Fruit fly (Drosophila melanogaster) whole organism, wandering third instar larva: ENCODE data around the gene CG17294.

Source experiments
- Abd-B ChIP-seq: fragments of >200 bp; optimal IDR thresholded peaks from 2 replicates; lab custom pipeline; 2017; ENCODE audit warnings: missing biosample characterization, missing genetic modification characterization
- CG32264 ChIP-seq: fragments of 200-800 bp; sonication (Bioruptor generic); optimal IDR thresholded peaks from 2 replicates; lab custom pipeline; 2016; ENCODE audit warnings: missing biosample characterization, missing genetic modification characterization
- CG9705 ChIP-seq: fragments of 200-800 bp; sonication (Bioruptor generic); optimal IDR thresholded peaks from 2 replicates; lab custom pipeline; 2018; ENCODE audit warnings: missing biosample characterization, mild to moderate bottlenecking, missing genetic modification characterization
- CrebA ChIP-seq: fragments of 200-800 bp; sonication (Bioruptor generic); optimal IDR thresholded peaks from 2 replicates; lab custom pipeline; 2016; ENCODE audit warnings: missing biosample characterization, mild to moderate bottlenecking, missing genetic modification characterization, borderline replicate concordance
- Dfd ChIP-seq: fragments of >200 bp; optimal IDR thresholded peaks from 2 replicates; lab custom pipeline; 2017; ENCODE audit warnings: missing biosample characterization, missing genetic modification characterization
- Dif ChIP-seq: fragments of 200-275, 200-300 bp; sonication (Bioruptor generic); optimal IDR thresholded peaks from 2 replicates; lab custom pipeline; 2018; ENCODE audit warnings: missing biosample characterization, missing genetic modification characterization; ENCODE audit not compliant: partially characterized antibody
- GATAd ChIP-seq: sonication (Bioruptor generic); optimal IDR thresholded peaks from 2 replicates; lab custom pipeline; 2016; ENCODE audit warnings: missing biosample characterization, missing genetic modification characterization
- HLH106 ChIP-seq: fragments of 200-800 bp; optimal IDR thresholded peaks from 3 replicates; lab custom pipeline; 2019; ENCODE audit warnings: missing biosample characterization, mild to moderate bottlenecking, missing genetic modification characterization, moderate library complexity
- Hnf4 ChIP-seq: fragments of 200-800 bp; sonication (Bioruptor generic); optimal IDR thresholded peaks from 2 replicates; lab custom pipeline; 2016; ENCODE audit warnings: missing biosample characterization, mild to moderate bottlenecking, missing genetic modification characterization
- Hr78 ChIP-seq: fragments of >200 bp; optimal IDR thresholded peaks from 2 replicates; lab custom pipeline; 2017; ENCODE audit warnings: missing biosample characterization, missing genetic modification characterization
- Hr83 ChIP-seq: fragments of 200-300 bp; sonication (Bioruptor generic); optimal IDR thresholded peaks from 2 replicates; lab custom pipeline; 2016; ENCODE audit warnings: missing biosample characterization, mild to moderate bottlenecking, missing genetic modification characterization, moderate library complexity; ENCODE audit not compliant: poor library complexity, severe bottlenecking
- Jra ChIP-seq: sonication (Bioruptor generic); optimal IDR thresholded peaks from 2 replicates; lab custom pipeline; 2016; ENCODE audit warnings: missing biosample characterization, missing genetic modification characterization
- Mio ChIP-seq: sonication (Bioruptor generic); optimal IDR thresholded peaks from 2 replicates; lab custom pipeline; 2016; ENCODE audit warnings: missing biosample characterization, missing genetic modification characterization
- Myc ChIP-seq: fragments of >200 bp; optimal IDR thresholded peaks from 2 replicates; lab custom pipeline; 2017
- N ChIP-seq: fragments of >200 bp; optimal IDR thresholded peaks from 2 replicates; lab custom pipeline; 2018; ENCODE audit warnings: missing biosample characterization, missing external identifiers, missing genetic modification characterization
- OdsH ChIP-seq: fragments of 200-800 bp; sonication (Bioruptor generic); optimal IDR thresholded peaks from 2 replicates; lab custom pipeline; 2016; ENCODE audit warnings: missing biosample characterization, mild to moderate bottlenecking, missing genetic modification characterization
- Rel ChIP-seq, 2 experiments: fragments of 200-800 bp; sonication (Bioruptor generic) in 1 of 2; optimal IDR thresholded peaks; 2 replicates in 1 of 2; 3 replicates in 1 of 2; lab custom pipeline; 2016 to 2019; ENCODE audit warnings: mild to moderate bottlenecking in 2 of 2, missing biosample characterization in 2 of 2, missing genetic modification characterization in 2 of 2, moderate library complexity in 1 of 2
- Sp1 ChIP-seq: fragments of 200-800 bp; sonication (Bioruptor generic); optimal IDR thresholded peaks from 3 replicates; lab custom pipeline; 2019; ENCODE audit warnings: missing biosample characterization, mild to moderate bottlenecking, missing genetic modification characterization, moderate library complexity
- Vsx2 ChIP-seq: fragments of 200-300, 225-300 bp; sonication (Bioruptor generic); optimal IDR thresholded peaks from 2 replicates; lab custom pipeline; 2018; ENCODE audit warnings: missing biosample characterization, missing genetic modification characterization; ENCODE audit not compliant: partially characterized antibody
- br ChIP-seq: fragments of 200-800 bp; sonication (Bioruptor generic); optimal IDR thresholded peaks from 2 replicates; lab custom pipeline; 2016; ENCODE audit warnings: missing biosample characterization, missing genetic modification characterization
- brk ChIP-seq: fragments of 200-800 bp; sonication (Bioruptor generic); optimal IDR thresholded peaks from 2 replicates; lab custom pipeline; 2016; ENCODE audit warnings: missing biosample characterization, mild to moderate bottlenecking, missing genetic modification characterization
- dl ChIP-seq, 2 experiments: fragments of 175-275, 200-275 bp in 1 of 2; fragments of 200-275 bp in 1 of 2; sonication (Bioruptor generic); optimal IDR thresholded peaks; lab custom pipeline; 2018; ENCODE audit warnings: mild to moderate bottlenecking in 2 of 2, missing biosample characterization in 2 of 2, missing genetic modification characterization in 2 of 2, moderate library complexity in 2 of 2; ENCODE audit not compliant: partially characterized antibody in 2 of 2, insufficient read depth in 1 of 2
- dmrt93B ChIP-seq: fragments of 200-800 bp; sonication (Bioruptor generic); optimal IDR thresholded peaks from 2 replicates; lab custom pipeline; 2018; ENCODE audit warnings: missing biosample characterization, mild to moderate bottlenecking, missing genetic modification characterization
- dsf ChIP-seq: sonication (Bioruptor generic); optimal IDR thresholded peaks from 2 replicates; lab custom pipeline; 2016; ENCODE audit warnings: missing biosample characterization, missing genetic modification characterization, borderline replicate concordance
- ey ChIP-seq: fragments of 200-800 bp; sonication (Bioruptor generic); optimal IDR thresholded peaks from 2 replicates; lab custom pipeline; 2016; ENCODE audit warnings: missing biosample characterization, missing genetic modification characterization
- foxo ChIP-seq, 2 experiments: fragments of 200-800 bp; sonication (Bioruptor generic); optimal IDR thresholded peaks; 2 replicates in 1 of 2; 3 replicates in 1 of 2; lab custom pipeline; 2016 to 2017; ENCODE audit warnings: missing biosample characterization in 2 of 2, missing genetic modification characterization in 2 of 2
- fru ChIP-seq: fragments of 200-800 bp; sonication (Bioruptor generic); optimal IDR thresholded peaks from 3 replicates; lab custom pipeline; 2016; ENCODE audit warnings: missing biosample characterization, mild to moderate bottlenecking, missing genetic modification characterization
- h ChIP-seq: fragments of 200-800 bp; sonication (Bioruptor generic); optimal IDR thresholded peaks from 3 replicates; lab custom pipeline; 2016; ENCODE audit warnings: missing biosample characterization, mild to moderate bottlenecking, missing genetic modification characterization
- jim ChIP-seq: fragments of 175-275, 200-325 bp; sonication (Bioruptor generic); optimal IDR thresholded peaks from 2 replicates; lab custom pipeline; 2016; ENCODE audit warnings: missing biosample characterization, mild to moderate bottlenecking, missing genetic modification characterization
- lola ChIP-seq: fragments of >200 bp; optimal IDR thresholded peaks from 2 replicates; lab custom pipeline; 2017; ENCODE audit warnings: missing biosample characterization, missing genetic modification characterization
- pan ChIP-seq: fragments of >200 bp; optimal IDR thresholded peaks from 2 replicates; lab custom pipeline; 2017
- psq ChIP-seq: fragments of 200-800 bp; sonication (Bioruptor generic); optimal IDR thresholded peaks from 3 replicates; lab custom pipeline; 2017; ENCODE audit warnings: missing biosample characterization, mild to moderate bottlenecking, missing genetic modification characterization, moderate library complexity
- rgr ChIP-seq: fragments of 200-800 bp; sonication (Bioruptor generic); optimal IDR thresholded peaks from 3 replicates; lab custom pipeline; 2016; ENCODE audit warnings: missing biosample characterization, mild to moderate bottlenecking, missing genetic modification characterization
- sage ChIP-seq: fragments of 200-800 bp; sonication (Bioruptor generic); optimal IDR thresholded peaks from 2 replicates; lab custom pipeline; 2016; ENCODE audit warnings: missing biosample characterization, mild to moderate bottlenecking, missing genetic modification characterization
- sv ChIP-seq: fragments of 200-800 bp; sonication (Bioruptor generic); optimal IDR thresholded peaks from 3 replicates; lab custom pipeline; 2016; ENCODE audit warnings: missing biosample characterization, missing genetic modification characterization
- tai ChIP-seq: sonication (Bioruptor generic); optimal IDR thresholded peaks from 2 replicates; lab custom pipeline; 2016; ENCODE audit warnings: missing biosample characterization, missing genetic modification characterization
- usp ChIP-seq: fragments of >200 bp; optimal IDR thresholded peaks from 2 replicates; lab custom pipeline; 2017; ENCODE audit warnings: missing biosample characterization, missing genetic modification characterization
- woc ChIP-seq: sonication (Bioruptor generic); optimal IDR thresholded peaks from 2 replicates; lab custom pipeline; 2016; ENCODE audit warnings: missing biosample characterization, mild to moderate bottlenecking, missing genetic modification characterization

CG17294 gene

DNA sequence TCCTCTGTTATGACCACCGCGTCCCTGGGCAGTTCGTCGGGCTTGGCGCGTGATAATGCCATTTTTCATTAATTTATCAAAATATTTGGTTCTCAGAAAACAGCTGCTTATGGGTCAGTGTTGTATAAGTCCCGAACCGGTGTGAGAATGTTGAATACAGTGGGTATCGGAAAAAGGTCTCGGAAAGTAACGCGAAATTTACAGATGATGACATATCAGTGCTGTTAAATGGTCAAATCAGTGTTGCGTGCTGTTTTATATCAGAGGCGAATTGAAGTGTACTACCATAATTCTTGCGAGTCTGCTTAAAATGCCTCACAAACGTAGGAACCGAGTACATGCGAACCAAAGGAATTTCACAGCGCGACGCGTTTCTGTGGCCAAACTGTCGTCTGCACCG, 5.8 kb downstream of the CG17294 start, which contains the start of the genes CG13392 and Rcd4:
Gene CG13392 (minus strand): TSS at position 162 of the 400 bp plus-strand sequence.
Gene Rcd4 (plus strand): TSS at position 216 of the 400 bp plus-strand sequence.
- TF ChIP-seq dl (GFP tag; optimal IDR thresholded peaks at IDR 0.05; lab: Kevin White, UChicago; ENCODE audit: insufficient read depth in 1 of 2, partially characterized antibody in 2 of 2) (no peak), CrebA (GFP tag; lab: Kevin White, UChicago) (no peak), fru (GFP tag; lab: Kevin White, UChicago) (peak; percentile 90), woc (GFP tag; lab: Kevin White, UChicago) (peak; percentile 45), tai (no peak), usp (GFP tag; lab: Kevin White, UChicago) (no peak), brk (peak; percentile 84), Vsx2 (GFP tag; lab: Kevin White, UChicago) (no peak), dmrt93B (GFP tag; lab: Kevin White, UChicago) (peak; percentile 26), Mio (GFP tag; lab: Kevin White, UChicago) (peak; percentile 23), Hnf4 (GFP tag; lab: Kevin White, UChicago) (peak; percentile 92), pan (lab: Kevin White, UChicago) (no peak), Abd-B (GFP tag; lab: Kevin White, UChicago) (no peak), Jra (GFP tag; lab: Kevin White, UChicago) (peak; percentile 83), jim (peak; percentile 36), lola (GFP tag; lab: Kevin White, UChicago) (no peak), psq (GFP tag; lab: Kevin White, UChicago) (peak; percentile 70), foxo (GFP tag; optimal IDR thresholded peaks at IDR 0.05; lab: Kevin White, UChicago) (peak; percentile 24 to 88), ey (GFP tag; lab: Kevin White, UChicago) (peak; percentile 73), Myc (peak; percentile 46), GATAd (GFP tag; lab: Kevin White, UChicago) (no peak), Dif (GFP tag; lab: Kevin White, UChicago) (no peak), OdsH (GFP tag; lab: Kevin White, UChicago) (peak; percentile 74), br (peak; percentile 85), sage (GFP tag; lab: Kevin White, UChicago) (peak; percentile 46), dsf (GFP tag; lab: Kevin White, UChicago) (peak; percentile 30), Hr83 (GFP tag; lab: Kevin White, UChicago) (peak; percentile 94), HLH106 (tag; lab: Kevin White, UChicago) (peak; percentile 68), Dfd (GFP tag; lab: Kevin White, UChicago) (no peak), Rel (GFP tag; optimal IDR thresholded peaks at IDR 0.05; lab: Kevin White, UChicago) (no peak), Rel (tag; optimal IDR thresholded peaks at IDR 0.05; lab: Kevin White, UChicago) (peak; percentile 76), rgr (GFP tag; lab: Kevin White, UChicago) (peak; percentile 90), h (peak; percentile 87), N (GFP tag; lab: Kevin White, UChicago) (no peak), sv (GFP tag; lab: Kevin White, UChicago) (peak; percentile 71), Sp1 (GFP tag; lab: Kevin White, UChicago) (peak; percentile 64), Hr78 (GFP tag; lab: Kevin White, UChicago) (no peak), CG32264 (GFP tag; lab: Kevin White, UChicago) (peak; percentile 49), CG9705 (peak; percentile 37)
- TF ChIP-seq, all 38 proteins: peak for 25

DNA sequence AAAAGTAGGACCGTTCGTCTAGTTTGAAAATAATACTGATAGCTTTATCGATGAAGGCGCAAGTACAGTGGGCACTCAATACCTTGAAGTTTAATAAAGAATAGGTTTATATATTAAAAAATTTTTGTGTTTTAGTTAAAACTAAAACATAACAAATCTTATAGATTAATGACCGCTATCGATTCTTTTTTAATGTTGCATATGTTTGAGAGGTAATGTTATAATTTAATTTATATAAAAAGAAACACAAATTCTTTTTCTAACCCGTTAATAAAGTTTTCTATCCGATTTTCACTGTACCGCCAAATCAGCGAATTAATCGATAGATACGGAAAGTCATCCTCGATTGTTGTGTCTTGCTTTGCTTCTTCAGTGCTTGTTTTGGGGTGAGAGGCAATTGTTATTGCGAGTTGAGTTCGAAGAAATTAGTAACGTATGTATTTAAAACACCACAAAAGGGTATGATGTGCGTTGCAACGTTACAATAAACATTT, 7.3 kb downstream of the CG17294 start, which contains the start of the genes Dad1 and CG13384:
Gene Dad1 (minus strand): TSS at position 30 of the 494 bp plus-strand sequence.
Gene CG13384 (plus strand): TSS at position 348 of the 494 bp plus-strand sequence.
- TF ChIP-seq sv (GFP tag; lab: Kevin White, UChicago): peak; percentile 88
- no peak for TF ChIP-seq Myc
- TF ChIP-seq jim: no peak
- TF ChIP-seq foxo (GFP tag; optimal IDR thresholded peaks at IDR 0.05; lab: Kevin White, UChicago): peak in 1 of 2 experiments; percentile 95
- TF ChIP-seq Rel (GFP tag; optimal IDR thresholded peaks at IDR 0.05; lab: Kevin White, UChicago): peak; percentile 70
- TF ChIP-seq Rel (tag; optimal IDR thresholded peaks at IDR 0.05; lab: Kevin White, UChicago): peak; percentile 85
- peak; percentile 96 for TF ChIP-seq Sp1 (GFP tag; lab: Kevin White, UChicago)
- no peak for TF ChIP-seq pan (lab: Kevin White, UChicago)
- TF ChIP-seq brk: peak; percentile 94
- peak; percentile 94 for TF ChIP-seq h
- no peak for TF ChIP-seq Abd-B (GFP tag; lab: Kevin White, UChicago)
- peak; percentile 28 for TF ChIP-seq Hr83 (GFP tag; lab: Kevin White, UChicago)
- no peak for TF ChIP-seq CrebA (GFP tag; lab: Kevin White, UChicago)
- TF ChIP-seq Hr78 (GFP tag; lab: Kevin White, UChicago): no peak
- TF ChIP-seq Hnf4 (GFP tag; lab: Kevin White, UChicago): peak; percentile 85
- TF ChIP-seq Dfd (GFP tag; lab: Kevin White, UChicago): no peak
- TF ChIP-seq N (GFP tag; lab: Kevin White, UChicago): no peak
- TF ChIP-seq psq (GFP tag; lab: Kevin White, UChicago): peak; percentile 93
- TF ChIP-seq lola (GFP tag; lab: Kevin White, UChicago): no peak
- TF ChIP-seq Vsx2 (GFP tag; lab: Kevin White, UChicago): no peak
- peak; percentile 97 for TF ChIP-seq HLH106 (tag; lab: Kevin White, UChicago)
- peak; percentile 83 for TF ChIP-seq sage (GFP tag; lab: Kevin White, UChicago)
- peak; percentile 92 for TF ChIP-seq woc (GFP tag; lab: Kevin White, UChicago)
- peak; percentile 90 for TF ChIP-seq CG9705
- TF ChIP-seq Jra (GFP tag; lab: Kevin White, UChicago): peak; percentile 84
- no peak for TF ChIP-seq dl (GFP tag; optimal IDR thresholded peaks at IDR 0.05; lab: Kevin White, UChicago; ENCODE audit: insufficient read depth in 1 of 2, partially characterized antibody in 2 of 2)
- peak; percentile 90 for TF ChIP-seq dmrt93B (GFP tag; lab: Kevin White, UChicago)
- TF ChIP-seq rgr (GFP tag; lab: Kevin White, UChicago): peak; percentile 93
- TF ChIP-seq Mio (GFP tag; lab: Kevin White, UChicago): peak; percentile 42
- peak; percentile 92 for TF ChIP-seq fru (GFP tag; lab: Kevin White, UChicago)
- TF ChIP-seq ey (GFP tag; lab: Kevin White, UChicago): peak; percentile 82
- TF ChIP-seq CG32264 (GFP tag; lab: Kevin White, UChicago): peak; percentile 32
- peak; percentile 94 for TF ChIP-seq OdsH (GFP tag; lab: Kevin White, UChicago)
- peak; percentile 65 for TF ChIP-seq GATAd (GFP tag; lab: Kevin White, UChicago)
- TF ChIP-seq dsf (GFP tag; lab: Kevin White, UChicago): peak; percentile 82
- peak; percentile 90 for TF ChIP-seq tai
- TF ChIP-seq Dif (GFP tag; lab: Kevin White, UChicago): no peak
- no peak for TF ChIP-seq usp (GFP tag; lab: Kevin White, UChicago)
- peak; percentile 82 for TF ChIP-seq br
